Fruit fly (Drosophila melanogaster): ENCODE measurements around the gene Rcd7.

Rcd7 gene

dm6 chr3L:19557197-19557995 is 12.5 kb downstream of the Rcd7 start (continued):
- TF ChIP-seq lola (GFP tag; optimal IDR thresholded peaks at IDR 0.05) (peak in 1 of 3 experiments; percentile 91), Mad (GFP tag; optimal IDR thresholded peaks at IDR 0.05) (no peak), luna (GFP tag; optimal IDR thresholded peaks at IDR 0.05) (no peak), CG18262 (tag; optimal IDR thresholded peaks at IDR 0.05) (peak; percentile 82), psq (GFP tag; optimal IDR thresholded peaks at IDR 0.05) (no peak), unpg (GFP tag; optimal IDR thresholded peaks at IDR 0.05) (no peak), ftz-f1 (GFP tag; optimal IDR thresholded peaks at IDR 0.05) (no peak), CG13296 (GFP tag; optimal IDR thresholded peaks at IDR 0.05) (no peak), GATAe (GFP tag; conservative IDR thresholded peaks at IDR 0.05) (no peak), Sin3A (optimal IDR thresholded peaks at IDR 0.05) (no peak), sqz (GFP tag; optimal IDR thresholded peaks at IDR 0.05) (peak; percentile 15), H2.0 (GFP tag; IDR thresholded peaks at IDR 0.05) (no peak), C15 (GFP tag; IDR thresholded peaks at IDR 0.05) (no peak), rib (GFP tag; IDR thresholded peaks at IDR 0.05) (no peak), CG6654 (GFP tag; optimal IDR thresholded peaks at IDR 0.05) (no peak), CG2889 (GFP tag; IDR thresholded peaks at IDR 0.05) (no peak), Hr39 (optimal IDR thresholded peaks at IDR 0.05) (no peak), zen2 (GFP tag; IDR thresholded peaks at IDR 0.05; ENCODE audit: partially characterized antibody) (no peak), ssp (GFP tag; IDR thresholded peaks at IDR 0.05) (no peak), Hand (GFP tag; optimal IDR thresholded peaks at IDR 0.05) (no peak), CG17328 (GFP tag; IDR thresholded peaks at IDR 0.05) (no peak), fd64A (GFP tag; optimal IDR thresholded peaks at IDR 0.05) (no peak), Sox102F (GFP tag; optimal IDR thresholded peaks at IDR 0.05) (no peak), HmgZ (tag; optimal IDR thresholded peaks at IDR 0.05) (no peak), NC2α (GFP tag; optimal IDR thresholded peaks at IDR 0.05) (no peak), Dp (GFP tag; optimal IDR thresholded peaks at IDR 0.05) (no peak), croc (GFP tag; conservative IDR thresholded peaks at IDR 0.05) (no peak), CG32532 (GFP tag; IDR thresholded peaks at IDR 0.05) (no peak), CG31224 (GFP tag; IDR thresholded peaks at IDR 0.05) (no peak), Dad (GFP tag; optimal IDR thresholded peaks at IDR 0.05) (no peak), Dref (GFP tag; IDR thresholded peaks at IDR 0.05) (no peak), kah (GFP tag; optimal IDR thresholded peaks at IDR 0.05) (no peak), CG3281 (GFP tag; optimal IDR thresholded peaks at IDR 0.05) (no peak), CG3838 (GFP tag; optimal IDR thresholded peaks at IDR 0.05) (no peak), CG10565 (GFP tag; optimal IDR thresholded peaks at IDR 0.05) (no peak), E2f2 (GFP tag; IDR thresholded peaks at IDR 0.05) (no peak), bcd (GFP tag; optimal IDR thresholded peaks at IDR 0.05) (no peak), CG7556 (GFP tag; optimal IDR thresholded peaks at IDR 0.05) (peak; percentile 47), Drgx (GFP tag; IDR thresholded peaks at IDR 0.05) (no peak), slou (GFP tag; optimal IDR thresholded peaks at IDR 0.05) (no peak), jing (GFP tag; optimal IDR thresholded peaks at IDR 0.05) (no peak), CG16863 (GFP tag; optimal IDR thresholded peaks at IDR 0.05) (no peak), CG12659 (GFP tag; optimal IDR thresholded peaks at IDR 0.05) (no peak), CG1647 (GFP tag; optimal IDR thresholded peaks at IDR 0.05) (no peak), Fer2 (tag; optimal IDR thresholded peaks at IDR 0.05) (no peak), Lhr (GFP tag; optimal IDR thresholded peaks at IDR 0.05) (no peak), Myb (GFP tag; optimal IDR thresholded peaks at IDR 0.05) (no peak), ewg (GFP tag; optimal IDR thresholded peaks at IDR 0.05) (no peak), ERR (GFP tag; optimal IDR thresholded peaks at IDR 0.05) (no peak), CG6683 (GFP tag; optimal IDR thresholded peaks at IDR 0.05) (no peak), gem (tag; optimal IDR thresholded peaks at IDR 0.05) (peak; percentile 64)

Measured in whole organism, embryonic.